Worm (Caenorhabditis elegans) whole organism, L2 larva: ENCODE results near the gene sru-1.

Source experiments
- alr-1 ChIP-seq: fragments of 150-350 bp; optimal IDR thresholded peaks from 2 replicates; lab custom pipeline; 2014; ENCODE audit warnings: missing biosample characterization, missing genetic modification characterization
- mdl-1 ChIP-seq, 2 experiments: fragments of 150-350 bp in 1 of 2; sonication (generic microtip) in 1 of 2; optimal IDR thresholded peaks; 2 replicates each; lab custom pipeline; 2017; ENCODE audit warnings: missing biosample characterization in 2 of 2, missing genetic modification characterization in 2 of 2
- nhr-10 ChIP-seq: sonication (generic microtip); optimal IDR thresholded peaks from 2 replicates; lab custom pipeline; 2017; ENCODE audit warnings: missing biosample characterization, missing genetic modification characterization
- sma-3 ChIP-seq: sonication (generic microtip); optimal IDR thresholded peaks from 2 replicates; lab custom pipeline; 2016; ENCODE audit warnings: missing genetic modification reagents, missing genetic modification characterization, missing compliant biosample characterization
- unc-39 ChIP-seq: fragments of 150-350 bp; optimal IDR thresholded peaks from 2 replicates; lab custom pipeline; 2014; ENCODE audit warnings: missing biosample characterization, missing genetic modification characterization

ce11 chrIV:9538214-9538613 is 49.8 kb downstream of the sru-1 start:
- TF ChIP-seq nhr-10 (tag; lab: Kevin White, UChicago) (no peak), mdl-1 (tag; optimal IDR thresholded peaks at IDR 0.05; lab: Kevin White, UChicago) (no peak), sma-3 (no peak), alr-1 (tag; lab: Kevin White, UChicago) (no peak), unc-39 (no peak)
